Fruit fly (Drosophila melanogaster) whole organism, embryonic: ENCODE data around the gene CG5715.

Experiments
- Asciz ChIP-seq: fragments of 200-800 bp; sonication (Bioruptor generic); optimal IDR thresholded peaks from 2 replicates; lab custom pipeline; 2017; ENCODE audit warnings: missing biosample characterization, mild to moderate bottlenecking, missing genetic modification characterization, missing genetic modification reagents
- BEAF-32 ChIP-seq: fragments of 200-800 bp; sonication (Bioruptor generic); optimal IDR thresholded peaks from 3 replicates; lab custom pipeline; 2017; ENCODE audit warnings: missing biosample characterization, missing genetic modification characterization, mild to moderate bottlenecking, moderate library complexity, missing genetic modification reagents
- CG10147 ChIP-seq: fragments of 200-800 bp; sonication (Bioruptor generic); optimal IDR thresholded peaks from 2 replicates; lab custom pipeline; 2019; ENCODE audit warnings: missing biosample characterization, mild to moderate bottlenecking, missing genetic modification characterization, moderate library complexity
- CG10321 ChIP-seq: fragments of 200-800 bp; sonication (Bioruptor generic); IDR thresholded peaks from 2 replicates; pipeline ENCODE4 v1.3.6; 2022; ENCODE audit warnings: missing biosample characterization, missing genetic modification characterization
- CG10431 ChIP-seq: fragments of 200-800 bp; sonication (Bioruptor generic); optimal IDR thresholded peaks from 3 replicates; lab custom pipeline; 2018; ENCODE audit warnings: missing biosample characterization, mild to moderate bottlenecking, missing genetic modification characterization
- CG12071 ChIP-seq: fragments of 200-800 bp; sonication (Bioruptor generic); optimal IDR thresholded peaks from 3 replicates; lab custom pipeline; 2018; ENCODE audit warnings: missing biosample characterization, mild to moderate bottlenecking, missing genetic modification characterization
- CG12391 ChIP-seq: fragments of 200-800 bp; sonication (Bioruptor generic); optimal IDR thresholded peaks from 3 replicates; lab custom pipeline; 2018; ENCODE audit warnings: missing biosample characterization, mild to moderate bottlenecking, missing genetic modification characterization, moderate library complexity
- CG12942 ChIP-seq: fragments of 200-800 bp; sonication (Bioruptor generic); optimal IDR thresholded peaks from 3 replicates; lab custom pipeline; 2016; ENCODE audit warnings: missing biosample characterization, missing genetic modification characterization
- CG13287 ChIP-seq: fragments of 200-800 bp; sonication (Bioruptor generic); IDR thresholded peaks from 2 replicates; pipeline ENCODE4 v1.3.6; 2022; ENCODE audit warnings: missing biosample characterization, missing genetic modification characterization; ENCODE audit not compliant: partially characterized antibody
- CG14014 ChIP-seq: fragments of 200-800 bp; sonication (Bioruptor generic); IDR thresholded peaks from 2 replicates; pipeline ENCODE4 v1.3.6; 2022; ENCODE audit warnings: missing biosample characterization, missing genetic modification characterization
- CG15479 ChIP-seq: fragments of 200-800 bp; sonication (Bioruptor generic); optimal IDR thresholded peaks from 3 replicates; lab custom pipeline; 2019; ENCODE audit warnings: missing biosample characterization, mild to moderate bottlenecking, missing genetic modification characterization, moderate library complexity
- CG1602 ChIP-seq: fragments of 200-800 bp; sonication (Bioruptor generic); optimal IDR thresholded peaks from 3 replicates; lab custom pipeline; 2016; ENCODE audit warnings: missing biosample characterization, missing genetic modification characterization
- CG17359 ChIP-seq: fragments of 200-800 bp; sonication (Bioruptor generic); optimal IDR thresholded peaks from 3 replicates; lab custom pipeline; 2018; ENCODE audit warnings: missing biosample characterization, mild to moderate bottlenecking, missing genetic modification characterization, moderate library complexity
- CG17361 ChIP-seq: fragments of 200-800 bp; sonication (Bioruptor generic); IDR thresholded peaks from 3 replicates; pipeline ENCODE4 v1.3.6; 2022; ENCODE audit warnings: missing biosample characterization, missing genetic modification characterization
- CG1792 ChIP-seq: fragments of 200-800 bp; sonication (Bioruptor generic); optimal IDR thresholded peaks from 2 replicates; lab custom pipeline; 2016; ENCODE audit warnings: missing biosample characterization, missing genetic modification characterization
- CG32532 ChIP-seq: fragments of 200-800 bp; sonication (Bioruptor generic); IDR thresholded peaks from 2 replicates; pipeline ENCODE4 v1.3.6; 2022; ENCODE audit warnings: missing biosample characterization, missing genetic modification characterization
- CG4328 ChIP-seq: fragments of 200-800 bp; sonication (Bioruptor generic); optimal IDR thresholded peaks from 3 replicates; lab custom pipeline; 2017; ENCODE audit warnings: missing biosample characterization, missing genetic modification reagents, missing genetic modification characterization
- CG5180 ChIP-seq: fragments of 200-800 bp; sonication (Bioruptor generic); optimal IDR thresholded peaks from 3 replicates; lab custom pipeline; 2017; ENCODE audit warnings: missing biosample characterization, missing genetic modification characterization, mild to moderate bottlenecking, moderate library complexity, missing genetic modification reagents
- CG6654 ChIP-seq: fragments of 200-800 bp; sonication (Bioruptor generic); optimal IDR thresholded peaks from 2 replicates; lab custom pipeline; 2017; ENCODE audit warnings: missing biosample characterization, mild to moderate bottlenecking, missing genetic modification characterization
- CG7271 ChIP-seq: fragments of 200-800 bp; sonication (Bioruptor generic); optimal IDR thresholded peaks from 2 replicates; lab custom pipeline; 2018; ENCODE audit warnings: missing biosample characterization, mild to moderate bottlenecking, missing genetic modification characterization, moderate library complexity
- CG7357 ChIP-seq: fragments of 200-800 bp; sonication (Bioruptor generic); IDR thresholded peaks from 3 replicates; pipeline ENCODE4 v1.3.6; 2022; ENCODE audit warnings: missing biosample characterization, missing genetic modification characterization
- CG7372 ChIP-seq: fragments of 200-800 bp; sonication (Bioruptor generic); IDR thresholded peaks from 2 replicates; pipeline ENCODE4 v1.3.6; 2022; ENCODE audit warnings: missing biosample characterization, missing genetic modification characterization
- Dbx ChIP-seq: fragments of 200-800 bp; sonication (Bioruptor generic); IDR thresholded peaks from 3 replicates; pipeline ENCODE4 v1.3.6; 2022; ENCODE audit warnings: missing biosample characterization, missing genetic modification characterization
- Drgx ChIP-seq: fragments of 200-800 bp; sonication (Bioruptor generic); IDR thresholded peaks from 2 replicates; pipeline ENCODE4 v1.3.6; 2022; ENCODE audit warnings: missing biosample characterization, missing genetic modification characterization
- Elba2 ChIP-seq: fragments of 200-800 bp; sonication (Bioruptor generic); optimal IDR thresholded peaks from 3 replicates; lab custom pipeline; 2016; ENCODE audit warnings: missing biosample characterization, missing genetic modification characterization
- Ets65A ChIP-seq: fragments of 200-800 bp; sonication (Bioruptor generic); peaks from one replicate; lab custom pipeline; 2016; ENCODE audit warnings: missing biosample characterization, missing genetic modification characterization
- Gug ChIP-seq: fragments of 200-800 bp; sonication (Bioruptor generic); IDR thresholded peaks from 4 replicates; pipeline ENCODE4 v1.3.6; 2022; ENCODE audit warnings: missing biosample characterization, missing genetic modification characterization
- HLH3B ChIP-seq: fragments of 200-800 bp; sonication (Bioruptor generic); IDR thresholded peaks from 2 replicates; pipeline ENCODE4 v1.3.6; 2022; ENCODE audit warnings: missing biosample characterization, missing genetic modification characterization
- Hey ChIP-seq: fragments of 200-800 bp; sonication (Bioruptor generic); optimal IDR thresholded peaks from 3 replicates; lab custom pipeline; 2018; ENCODE audit warnings: missing biosample characterization, mild to moderate bottlenecking, missing genetic modification characterization
- HmgD ChIP-seq: fragments of 200-800 bp; sonication (Bioruptor generic); optimal IDR thresholded peaks from 3 replicates; lab custom pipeline; 2016; ENCODE audit warnings: missing biosample characterization, missing genetic modification characterization
- Pdp1 ChIP-seq, 2 experiments: fragments of 200-800 bp; sonication (Bioruptor generic); optimal IDR thresholded peaks; 3 replicates each; lab custom pipeline; 2016; ENCODE audit warnings: missing biosample characterization in 2 of 2, missing genetic modification characterization in 2 of 2, mild to moderate bottlenecking in 1 of 2, moderate library complexity in 1 of 2
- Sry-δ ChIP-seq: fragments of 200-800 bp; sonication (Bioruptor generic); optimal IDR thresholded peaks from 2 replicates; lab custom pipeline; 2016; ENCODE audit warnings: missing biosample characterization, missing genetic modification characterization
- Stat92E ChIP-seq, 3 experiments: fragments of >200 bp in 2 of 3; fragments of 200-800 bp in 1 of 3; sonication (Bioruptor generic) in 1 of 3; optimal IDR thresholded peaks; 2 replicates each; lab custom pipeline; 2017 to 2019; ENCODE audit warnings: missing biosample characterization in 3 of 3, missing genetic modification characterization in 3 of 3, mild to moderate bottlenecking in 1 of 3, moderate library complexity in 1 of 3
- Vsx1 ChIP-seq: fragments of 200-800 bp; sonication (Bioruptor generic); optimal IDR thresholded peaks from 2 replicates; lab custom pipeline; 2017; ENCODE audit warnings: missing biosample characterization, mild to moderate bottlenecking, missing genetic modification characterization, missing genetic modification reagents
- abd-A ChIP-seq: fragments of 200-800 bp; sonication (Bioruptor generic); optimal IDR thresholded peaks from 3 replicates; lab custom pipeline; 2019; ENCODE audit warnings: missing biosample characterization, mild to moderate bottlenecking, missing genetic modification characterization, moderate library complexity
- ase ChIP-seq: fragments of 200-800 bp; sonication (Bioruptor generic); IDR thresholded peaks from 3 replicates; pipeline ENCODE4 v1.3.6; 2022; ENCODE audit warnings: missing biosample characterization, missing genetic modification characterization
- chn ChIP-seq: fragments of 200-800 bp; sonication (Bioruptor generic); optimal IDR thresholded peaks from 2 replicates; lab custom pipeline; 2016; ENCODE audit warnings: missing biosample characterization, missing genetic modification characterization
- ems ChIP-seq: fragments of 200-800 bp; sonication (Bioruptor generic); optimal IDR thresholded peaks from 3 replicates; lab custom pipeline; 2016; ENCODE audit warnings: missing biosample characterization, missing genetic modification characterization
- eve ChIP-seq, 2 experiments: fragments of >200 bp; optimal IDR thresholded peaks; 2 replicates each; lab custom pipeline; 2017; ENCODE audit warnings: missing biosample characterization in 2 of 2, missing genetic modification characterization in 2 of 2
- ewg ChIP-seq: fragments of 200-800 bp; sonication (Bioruptor generic); optimal IDR thresholded peaks from 3 replicates; lab custom pipeline; 2017; ENCODE audit warnings: mild to moderate bottlenecking, missing biosample characterization, missing genetic modification reagents, missing genetic modification characterization
- kah ChIP-seq: fragments of 200-800 bp; sonication (Bioruptor generic); optimal IDR thresholded peaks from 2 replicates; lab custom pipeline; 2018; ENCODE audit warnings: missing biosample characterization, mild to moderate bottlenecking, missing genetic modification characterization
- otp ChIP-seq: fragments of 200-800 bp; sonication (Bioruptor generic); IDR thresholded peaks from 3 replicates; pipeline ENCODE4, ENCODE4 v1.3.6; 2022; ENCODE audit warnings: missing biosample characterization, missing genetic modification characterization
- run ChIP-seq: fragments of 200-800 bp; sonication (Bioruptor generic); optimal IDR thresholded peaks from 3 replicates; lab custom pipeline; 2018; ENCODE audit warnings: missing biosample characterization, mild to moderate bottlenecking, missing genetic modification characterization
- sens-2 ChIP-seq: fragments of 200-800 bp; sonication (Bioruptor generic); IDR thresholded peaks from 2 replicates; pipeline ENCODE4 v1.3.6; 2022; ENCODE audit warnings: missing biosample characterization, missing genetic modification characterization
- seq ChIP-seq: fragments of 200-800 bp; sonication (Bioruptor generic); IDR thresholded peaks from 2 replicates; pipeline ENCODE4 v1.3.6; 2022; ENCODE audit warnings: missing biosample characterization, missing genetic modification characterization
- slou ChIP-seq: fragments of 200-800 bp; sonication (Bioruptor generic); optimal IDR thresholded peaks from 3 replicates; lab custom pipeline; 2016; ENCODE audit warnings: missing biosample characterization, missing genetic modification characterization
- sr ChIP-seq: fragments of 200-800 bp; sonication (Bioruptor generic); IDR thresholded peaks from 3 replicates; pipeline ENCODE4 v1.3.6; 2022; ENCODE audit warnings: missing biosample characterization, missing genetic modification characterization

The CG5715 gene

dm6 chr3R:24289768-24290349 lies 4.3 kb downstream of the CG5715 start, which contains the start of the genes CG34290 and Uck (continued):
- TF ChIP-seq CG14014 (GFP tag; lab: Robert Waterston, UW): peak; percentile 78; the same call in 1 of the 2 replicates
- TF ChIP-seq CG12391 (tag; lab: Kevin White, UChicago): peak; percentile 80
- TF ChIP-seq slou (GFP tag; lab: Kevin White, UChicago): peak; percentile 50
- 0 out of 2 replicates have a peak, but pooled peaks have one; percentile 23 for TF ChIP-seq seq
- TF ChIP-seq Stat92E (GFP tag; optimal IDR thresholded peaks at IDR 0.05; lab: Kevin White, UChicago): peak in 1 of 3 experiments; percentile 48
- peak; percentile 82 for TF ChIP-seq CG4328 (GFP tag; lab: Kevin White, UChicago)
- peak; percentile 24 for TF ChIP-seq CG1792 (GFP tag; lab: Kevin White, UChicago)
- TF ChIP-seq otp (GFP tag; lab: Robert Waterston, UW): peak; percentile 89
- peak; percentile 78 for TF ChIP-seq CG32532 (GFP tag; lab: Robert Waterston, UW)
- no peak for TF ChIP-seq CG15479 (GFP tag; lab: Kevin White, UChicago)
- TF ChIP-seq HmgD (GFP tag; lab: Kevin White, UChicago): peak; percentile 78
- no peak for TF ChIP-seq CG10321 (GFP tag; lab: Robert Waterston, UW)
- peak; percentile 72 for TF ChIP-seq HLH3B
- no peak for TF ChIP-seq run
- peak; percentile 60 for TF ChIP-seq CG5180
- peak; percentile 70 for TF ChIP-seq Asciz (GFP tag; lab: Kevin White, UChicago)
- 0 out of 3 replicates have a peak, but pooled peaks have one; percentile 50 for TF ChIP-seq sr (GFP tag; lab: Robert Waterston, UW)
- TF ChIP-seq CG17361 (GFP tag; lab: Robert Waterston, UW): peak; percentile 65; the same call in 2 of the 3 replicates
- TF ChIP-seq ase (GFP tag; lab: Robert Waterston, UW): peak; percentile 71; the same call in 2 of the 3 replicates
- peak; percentile 66 for TF ChIP-seq ems
- TF ChIP-seq CG7357: no peak
- peak; percentile 71 for TF ChIP-seq CG17359 (tag; lab: Kevin White, UChicago)
- 0 out of 2 replicates have a peak, but pooled peaks have one; percentile 34 for TF ChIP-seq CG7372 (GFP tag; lab: Robert Waterston, UW)
- no peak for TF ChIP-seq eve (GFP tag; optimal IDR thresholded peaks at IDR 0.05; lab: Kevin White, UChicago)
- TF ChIP-seq chn: peak; percentile 47
- TF ChIP-seq CG10431: peak; percentile 60
- no peak; the same call in 3 of the 4 replicates for TF ChIP-seq Gug (GFP tag; lab: Robert Waterston, UW)
- peak; percentile 57 for TF ChIP-seq kah (GFP tag; lab: Kevin White, UChicago)
- no peak for TF ChIP-seq Elba2 (GFP tag; lab: Kevin White, UChicago)
- TF ChIP-seq Sry-δ (GFP tag; lab: Kevin White, UChicago): peak; percentile 97
- no peak for TF ChIP-seq Drgx (GFP tag; lab: Robert Waterston, UW)
- peak; percentile 99 for TF ChIP-seq Ets65A (GFP tag; lab: Kevin White, UChicago)
- peak; percentile 85 for TF ChIP-seq CG12071 (GFP tag; lab: Kevin White, UChicago)
- TF ChIP-seq CG6654 (GFP tag; lab: Kevin White, UChicago): peak; percentile 53
- TF ChIP-seq ewg (GFP tag; lab: Kevin White, UChicago): peak; percentile 62
- peak; percentile 38; the same call in 1 of the 2 replicates for TF ChIP-seq sens-2
- peak; percentile 87 for TF ChIP-seq BEAF-32 (GFP tag; lab: Kevin White, UChicago)
- TF ChIP-seq Vsx1 (GFP tag; lab: Kevin White, UChicago): peak; percentile 97
- TF ChIP-seq Hey (tag; lab: Kevin White, UChicago): peak; percentile 46
- TF ChIP-seq CG12942 (GFP tag; lab: Kevin White, UChicago): peak; percentile 28
- peak; percentile 94 for TF ChIP-seq CG13287
- peak; percentile 79 for TF ChIP-seq CG10147
- TF ChIP-seq CG7271: peak; percentile 64
- peak; percentile 70 for TF ChIP-seq Dbx (GFP tag; lab: Robert Waterston, UW)
- TF ChIP-seq abd-A (tag; lab: Kevin White, UChicago): no peak
- peak in 1 of 2 experiments; percentile 76 for TF ChIP-seq Pdp1 (GFP tag; optimal IDR thresholded peaks at IDR 0.05; lab: Kevin White, UChicago)
- peak; percentile 32 for TF ChIP-seq CG1602 (GFP tag; lab: Kevin White, UChicago)
